Worm (Caenorhabditis elegans): Measurements from ENCODE around the gene Y51H7C.13.
A peak's percentile ranks its signal among the peaks of the same experiment; 100 is the strongest.
"Not testable (repeated sequence)": the region's sequence is repeated elsewhere in the genome, so short reads cannot be mapped to it uniquely, and the experiment has no call there.

Gene Y51H7C.13

DNA sequence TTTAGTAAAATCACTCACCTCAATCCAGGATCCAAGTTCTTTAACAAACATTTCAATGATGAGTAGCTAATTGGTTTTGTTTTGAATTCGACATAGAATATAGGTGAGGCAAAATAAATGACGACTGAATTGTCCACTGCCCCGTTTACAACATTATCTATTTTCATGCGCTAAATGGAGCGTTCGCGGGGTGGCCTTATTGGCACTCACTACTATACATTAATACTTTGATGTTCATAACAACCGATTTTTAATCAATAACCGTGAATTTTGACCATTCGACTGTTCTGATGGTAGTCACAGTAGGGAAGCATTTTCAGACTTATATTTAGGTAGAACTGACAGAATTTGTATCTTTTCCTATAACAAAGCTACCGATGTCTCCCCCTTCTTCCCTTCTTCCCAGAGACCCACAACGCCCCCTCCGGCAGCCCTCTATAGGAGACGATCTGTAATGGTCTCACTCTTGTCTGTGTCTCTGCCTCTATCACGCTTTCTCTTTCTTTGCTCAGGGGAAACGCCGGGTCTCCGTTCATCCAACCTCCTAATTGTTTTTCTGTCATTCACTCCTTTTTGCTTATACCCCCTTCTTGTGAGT is 19.6 kb downstream of the Y51H7C.13 start, which contains the start of gene Y51H7C.12:
TSS of gene Y51H7C.12 (minus strand) at position 51 of the 598 bp plus-strand sequence.
- peak in 1 of 2 experiments; percentile 84 for TF ChIP-seq unc-62 (GFP tag; optimal IDR thresholded peaks at IDR 0.05 in 1 of 2)
- TF ChIP-seq unc-62 (tag; optimal IDR thresholded peaks at IDR 0.05) = not testable (repeated sequence)

DNA sequence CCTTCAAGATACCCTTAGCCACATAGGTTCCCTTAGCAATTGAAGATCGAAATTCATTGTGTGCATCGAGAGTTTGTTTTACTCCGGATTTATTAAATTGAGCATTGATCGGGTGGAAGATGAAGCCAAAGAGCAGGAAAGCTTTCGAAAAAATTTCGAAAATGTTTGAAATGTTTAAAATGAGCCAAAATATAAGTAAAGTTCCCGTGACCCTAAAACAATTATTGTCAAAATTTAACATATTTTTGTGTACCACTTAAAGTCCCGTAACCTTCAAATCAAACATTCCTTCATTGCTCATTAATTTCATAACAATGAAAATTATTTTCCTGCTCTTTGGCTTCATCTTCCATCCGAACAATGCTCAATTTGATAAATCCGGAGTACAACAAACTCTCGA is 21.4 kb downstream of the Y51H7C.13 start, which contains the start of gene scl-17:
TSS of gene scl-17 (plus strand) at position 301 of the 400 bp plus-strand sequence.
- TF ChIP-seq lim-7 (GFP tag; IDR thresholded peaks at IDR 0.05) (no peak), spr-3 (GFP tag; optimal IDR thresholded peaks at IDR 0.05) (no peak), unc-39 (tag; optimal IDR thresholded peaks at IDR 0.05) (no peak), dmd-6 (GFP tag; IDR thresholded peaks at IDR 0.05) (no peak), unc-130 (GFP tag; optimal IDR thresholded peaks at IDR 0.05) (no peak), madf-5 (GFP tag; IDR thresholded peaks at IDR 0.05) (no peak), nhr-10 (tag; optimal IDR thresholded peaks at IDR 0.05) (no peak), cey-2 (tag; optimal IDR thresholded peaks at IDR 0.05; ENCODE audit: borderline replicate concordance, insufficient read depth) (no peak), attf-4 (tag; optimal IDR thresholded peaks at IDR 0.05) (no peak), T20F7.1 (GFP tag; optimal IDR thresholded peaks at IDR 0.05) (no peak), zag-1 (tag; optimal IDR thresholded peaks at IDR 0.05) (no peak)

DNA sequence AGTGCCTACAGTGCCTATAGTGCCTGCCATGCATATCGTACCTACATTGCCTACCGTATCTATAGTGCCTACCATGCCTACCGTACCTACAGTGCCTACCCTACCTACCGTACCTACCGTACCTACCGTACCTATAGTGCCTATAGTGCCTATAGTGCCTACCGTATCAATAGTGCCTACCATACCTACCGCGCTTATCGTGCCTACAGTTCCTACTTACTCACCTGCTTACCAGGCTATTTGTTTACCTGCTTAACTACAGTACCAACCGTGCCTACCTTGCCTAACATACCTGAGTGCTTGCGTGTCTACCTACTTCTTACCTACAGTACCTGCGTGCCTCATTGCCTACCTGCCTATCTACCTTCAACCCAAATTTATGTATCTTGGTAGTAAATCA is 24.9 kb downstream of the Y51H7C.13 start:
- TF ChIP-seq lin-29 (GFP tag; IDR thresholded peaks at IDR 0.05) (no peak), skn-1 (tag; optimal IDR thresholded peaks at IDR 0.05) (no peak), T26A8.4 (GFP tag; IDR thresholded peaks at IDR 0.05) (no peak), arid-1 (GFP tag; conservative IDR thresholded peaks at IDR 0.05) (no peak), saeg-2 (GFP tag; IDR thresholded peaks at IDR 0.05) (no peak), unc-62 (GFP tag; optimal IDR thresholded peaks at IDR 0.05 in 1 of 2) (peak in 1 of 2 experiments; percentile 78), unc-62 (tag; optimal IDR thresholded peaks at IDR 0.05) (no peak), lin-15B (tag; optimal IDR thresholded peaks at IDR 0.05) (no peak), lin-1 (GFP tag; IDR thresholded peaks at IDR 0.05) (no peak), aha-1 (tag) (peak; percentile 52)

DNA sequence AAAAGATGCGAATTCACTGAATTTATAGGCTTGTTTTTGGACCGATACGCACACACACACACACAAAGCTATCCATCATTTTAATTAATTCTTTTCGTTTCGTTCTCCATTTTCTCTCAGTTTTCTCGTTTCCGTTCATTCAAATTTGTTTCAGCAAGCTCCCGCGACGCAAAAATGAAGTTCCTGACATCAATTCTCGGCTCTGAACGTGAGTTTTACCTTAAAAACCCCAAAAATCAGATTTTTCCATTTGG is 28.1 kb downstream of the Y51H7C.13 start, which contains the start of gene Y51H7C.3:
TSS of gene Y51H7C.3 (plus strand) at position 155 of the 254 bp plus-strand sequence.
- no peak for TF ChIP-seq zip-2 (tag; optimal IDR thresholded peaks at IDR 0.05)
- no peak for TF ChIP-seq set-16 (GFP tag; IDR thresholded peaks at IDR 0.05)
- TF ChIP-seq F44E2.7 (GFP tag; IDR thresholded peaks at IDR 0.05) = no peak
- TF ChIP-seq ceh-28 (tag; optimal IDR thresholded peaks at IDR 0.05) = no peak
- TF ChIP-seq lin-13 (GFP tag; optimal IDR thresholded peaks at IDR 0.05) = no peak
- no peak for TF ChIP-seq pha-4 (GFP tag; IDR thresholded peaks at IDR 0.05)
- no peak for TF ChIP-seq pha-4 (tag; optimal IDR thresholded peaks at IDR 0.05)
- no peak for TF ChIP-seq dmd-8 (GFP tag; IDR thresholded peaks at IDR 0.05)
- no peak for TF ChIP-seq F26F4.8 (GFP tag; conservative IDR thresholded peaks at IDR 0.05)
- no peak for TF ChIP-seq arid-1 (GFP tag; conservative IDR thresholded peaks at IDR 0.05)
- no peak for TF ChIP-seq nhr-102 (tag; optimal IDR thresholded peaks at IDR 0.05)
- no peak for TF ChIP-seq T26A8.4 (GFP tag; IDR thresholded peaks at IDR 0.05)
- no peak for TF ChIP-seq nhr-6 (tag; optimal IDR thresholded peaks at IDR 0.05)
- no peak for TF ChIP-seq daf-16 (GFP tag; optimal IDR thresholded peaks at IDR 0.05)
- no peak for TF ChIP-seq daf-16 (tag; optimal IDR thresholded peaks at IDR 0.05)
- no peak for TF ChIP-seq jun-1 (tag; optimal IDR thresholded peaks at IDR 0.05)
- TF ChIP-seq saeg-2 (GFP tag; IDR thresholded peaks at IDR 0.05) = no peak
